Worm (Caenorhabditis elegans): Measurements from ENCODE around the gene C01F6.14.

The C01F6.14 gene

DNA sequence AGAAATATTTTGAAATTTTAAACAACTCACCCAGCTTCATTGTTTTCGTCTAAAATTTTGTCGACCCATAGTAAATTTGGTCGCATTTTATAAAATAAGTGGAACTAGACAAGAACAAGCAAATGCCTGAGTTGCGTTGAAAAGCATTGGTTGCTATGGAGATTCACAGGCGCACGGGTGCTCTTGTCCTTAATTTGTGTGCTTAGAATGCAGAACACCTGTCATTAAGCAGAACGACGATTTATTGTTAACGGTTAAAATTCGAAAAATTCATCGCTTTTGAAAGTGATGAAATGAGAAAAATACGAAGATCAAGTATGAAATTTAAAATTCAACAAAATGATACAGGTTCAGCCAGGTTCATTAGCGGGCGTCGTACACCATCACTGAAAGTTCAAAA lies 42.2 kb upstream of the C01F6.14 start, which contains the start of gene daf-10:
daf-10 (minus strand) TSS at position 101 of the 400 bp plus-strand sequence.
- TF ChIP-seq ceh-8 (GFP tag; optimal IDR thresholded peaks at IDR 0.05) (no peak), fkh-10 (GFP tag; optimal IDR thresholded peaks at IDR 0.05) (no peak), unc-98 (GFP tag; IDR thresholded peaks at IDR 0.05) (no peak), nhr-47 (tag; optimal IDR thresholded peaks at IDR 0.05) (no peak), egl-13 (tag; optimal IDR thresholded peaks at IDR 0.05) (no peak), efl-1 (optimal IDR thresholded peaks at IDR 0.05) (no peak), efl-1 (GFP tag; optimal IDR thresholded peaks at IDR 0.05 in 1 of 2) (peak in 1 of 2 experiments; percentile 43), hlh-4 (tag; optimal IDR thresholded peaks at IDR 0.05) (no peak), fkh-8 (tag; optimal IDR thresholded peaks at IDR 0.05) (peak; percentile 2)

DNA sequence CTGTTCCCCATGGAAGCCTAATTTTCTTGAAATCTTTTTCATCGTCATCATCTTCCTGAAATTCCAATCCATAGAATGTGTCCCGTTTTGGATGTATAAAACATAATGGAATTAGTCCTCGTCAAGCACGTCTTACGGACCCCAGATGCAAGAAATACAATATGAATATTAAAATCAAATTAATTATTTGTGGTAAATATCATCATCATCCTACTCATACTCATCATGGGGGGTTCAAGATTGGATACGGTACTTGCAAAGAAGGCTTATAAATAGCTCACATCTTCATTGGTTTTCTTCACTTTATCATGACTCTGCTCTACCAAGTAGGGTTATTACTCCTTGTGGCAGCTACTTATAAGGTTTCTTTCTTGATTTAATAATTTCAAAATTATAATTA lies 40.5 kb upstream of the C01F6.14 start, which contains the start of gene flp-1:
flp-1 (plus strand) TSS at position 301 of the 400 bp plus-strand sequence.
- TF ChIP-seq pax-3 (tag; optimal IDR thresholded peaks at IDR 0.05) (no peak), alr-1 (tag; optimal IDR thresholded peaks at IDR 0.05; ENCODE audit: borderline replicate concordance) (no peak), unc-98 (GFP tag; IDR thresholded peaks at IDR 0.05) (no peak), jun-1 (tag; optimal IDR thresholded peaks at IDR 0.05) (no peak), nhr-237 (tag; optimal IDR thresholded peaks at IDR 0.05) (no peak), mep-1 (tag; optimal IDR thresholded peaks at IDR 0.05) (no peak), hpl-2 (GFP tag; optimal IDR thresholded peaks at IDR 0.05) (no peak), zag-1 (tag; optimal IDR thresholded peaks at IDR 0.05) (no peak), Y116A8C.19 (tag; optimal IDR thresholded peaks at IDR 0.05; ENCODE audit: borderline replicate concordance) (no peak), lin-13 (GFP tag; optimal IDR thresholded peaks at IDR 0.05) (no peak), fkh-10 (GFP tag; optimal IDR thresholded peaks at IDR 0.05) (no peak), skn-1 (tag; optimal IDR thresholded peaks at IDR 0.05) (no peak), blmp-1 (tag; optimal IDR thresholded peaks at IDR 0.05) (no peak), nhr-11 (tag; optimal IDR thresholded peaks at IDR 0.05) (no peak), C34B4.2 (tag; optimal IDR thresholded peaks at IDR 0.05) (no peak), aly-2 (tag; optimal IDR thresholded peaks at IDR 0.05) (no peak)

DNA sequence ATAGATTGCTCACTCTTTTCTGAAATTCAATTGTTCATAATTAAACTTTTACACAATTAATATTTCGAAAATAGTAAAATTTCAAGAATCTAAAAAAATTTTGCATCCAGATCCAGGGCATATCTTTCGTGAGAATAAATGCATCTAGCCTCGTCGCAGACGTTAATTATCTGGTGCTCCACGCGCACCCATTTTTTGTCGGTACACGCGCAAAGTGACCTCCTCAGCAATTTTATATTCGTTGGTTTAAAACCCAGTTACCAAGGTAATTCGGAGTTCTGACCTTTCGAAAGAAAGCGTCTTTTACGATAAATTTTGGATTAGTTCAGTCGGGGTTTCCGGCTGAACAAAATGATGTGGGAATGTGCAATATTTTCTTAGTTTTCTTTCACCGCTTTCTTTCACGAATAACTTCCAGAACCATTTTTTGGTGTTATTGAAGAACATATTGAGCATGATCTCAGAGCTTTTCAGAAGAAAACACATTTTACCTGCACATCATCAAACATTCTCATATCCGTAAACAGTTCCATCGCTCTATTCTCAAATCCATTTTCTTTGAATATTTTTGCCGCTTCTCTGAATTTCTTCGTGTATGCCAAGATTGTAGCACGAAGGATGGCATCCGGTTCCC lies 36.4 kb upstream of the C01F6.14 start:
- TF ChIP-seq mef-2 (tag; optimal IDR thresholded peaks at IDR 0.05), result no peak
- TF ChIP-seq zag-1 (tag; optimal IDR thresholded peaks at IDR 0.05), result no peak
- no peak for TF ChIP-seq hlh-17 (GFP tag; optimal IDR thresholded peaks at IDR 0.05; ENCODE audit: borderline replicate concordance)
- no peak for TF ChIP-seq unc-98 (GFP tag; IDR thresholded peaks at IDR 0.05)
- TF ChIP-seq unc-86 (tag; optimal IDR thresholded peaks at IDR 0.05), result no peak
- no peak for TF ChIP-seq nhr-12 (tag; optimal IDR thresholded peaks at IDR 0.05)
- no peak for TF ChIP-seq nhr-76 (tag; optimal IDR thresholded peaks at IDR 0.05)
- no peak for TF ChIP-seq mdl-1 (tag; optimal IDR thresholded peaks at IDR 0.05)
- no peak for TF ChIP-seq nhr-19 (GFP tag; conservative IDR thresholded peaks at IDR 0.05)
- TF ChIP-seq xbp-1 (tag; optimal IDR thresholded peaks at IDR 0.05), result no peak
- TF ChIP-seq nhr-11 (tag; optimal IDR thresholded peaks at IDR 0.05), result no peak
- no peak for TF ChIP-seq ets-5 (GFP tag; IDR thresholded peaks at IDR 0.05)
- no peak for TF ChIP-seq efl-3 (GFP tag; optimal IDR thresholded peaks at IDR 0.05)
- no peak for TF ChIP-seq fkh-4 (tag; optimal IDR thresholded peaks at IDR 0.05; ENCODE audit: borderline replicate concordance)

DNA sequence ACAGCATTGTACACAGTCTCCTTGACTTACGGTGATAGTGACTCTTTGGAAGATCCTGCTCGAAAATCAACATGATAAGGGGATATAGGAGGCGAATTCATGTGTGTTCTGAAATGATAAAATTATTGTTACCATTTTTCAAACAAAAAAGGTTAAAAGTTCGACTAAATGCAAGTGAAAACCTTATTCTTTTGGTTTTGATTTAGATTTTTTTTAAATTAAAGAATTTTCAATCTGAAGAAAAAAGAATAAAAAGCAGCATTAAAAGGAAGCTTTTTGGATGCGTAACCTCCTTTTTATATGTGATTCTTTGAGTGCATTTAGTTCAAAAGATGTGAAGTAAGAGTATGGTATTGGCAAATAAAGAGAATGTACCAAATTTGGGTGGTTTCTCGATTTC lies 31.5 kb upstream of the C01F6.14 start, which contains the start of gene delm-1:
delm-1 (minus strand) TSS at position 101 of the 400 bp plus-strand sequence.
- no peak for TF ChIP-seq pax-3 (tag; optimal IDR thresholded peaks at IDR 0.05)
- no peak for TF ChIP-seq unc-86 (tag; optimal IDR thresholded peaks at IDR 0.05)
- no peak for TF ChIP-seq fos-1 (tag; optimal IDR thresholded peaks at IDR 0.05)
- no peak for TF ChIP-seq isw-1 (GFP tag; IDR thresholded peaks at IDR 0.05)
- TF ChIP-seq nhr-237 (tag; optimal IDR thresholded peaks at IDR 0.05), result no peak
- no peak for TF ChIP-seq mep-1 (tag; optimal IDR thresholded peaks at IDR 0.05)
- no peak for TF ChIP-seq mef-2 (tag; optimal IDR thresholded peaks at IDR 0.05)
- no peak for TF ChIP-seq dpl-1 (GFP tag; optimal IDR thresholded peaks at IDR 0.05)

Data from whole organism, L1 larva.